Fruit fly (Drosophila melanogaster): Measurements from ENCODE around the gene lmgA.

Gene lmgA

dm6 chr2L:8511723-8512122 is 16.7 kb downstream of the lmgA start, which contains the start of gene CG13096 (continued):
- TF ChIP-seq lov (optimal IDR thresholded peaks at IDR 0.05) (no peak), lov (GFP tag; IDR thresholded peaks at IDR 0.05) (no peak), Hey (tag; optimal IDR thresholded peaks at IDR 0.05) (no peak), CG18476 (GFP tag; optimal IDR thresholded peaks at IDR 0.05) (no peak), Xrp1 (GFP tag; IDR thresholded peaks at IDR 0.05) (0 out of 2 replicates have a peak, but pooled peaks have one; percentile 14), CG16863 (GFP tag; optimal IDR thresholded peaks at IDR 0.05) (no peak), chn (GFP tag; optimal IDR thresholded peaks at IDR 0.05) (peak; percentile 32), insv (GFP tag; optimal IDR thresholded peaks at IDR 0.05) (peak in 1 of 2 experiments; percentile 37), eyg (GFP tag; optimal IDR thresholded peaks at IDR 0.05) (no peak), CG6813 (GFP tag; optimal IDR thresholded peaks at IDR 0.05) (no peak), CG8944 (GFP tag; optimal IDR thresholded peaks at IDR 0.05) (no peak), CG13775 (GFP tag; optimal IDR thresholded peaks at IDR 0.05) (no peak), tin (GFP tag; optimal IDR thresholded peaks at IDR 0.05) (peak; percentile 16), wek (GFP tag; optimal IDR thresholded peaks at IDR 0.05) (no peak), CG16813 (GFP tag; IDR thresholded peaks at IDR 0.05; ENCODE audit: partially characterized antibody) (peak; percentile 98), CG8089 (GFP tag; optimal IDR thresholded peaks at IDR 0.05) (no peak), zen (tag; optimal IDR thresholded peaks at IDR 0.05) (peak; percentile 65), CG9727 (GFP tag; optimal IDR thresholded peaks at IDR 0.05) (peak; percentile 30), en (GFP tag; optimal IDR thresholded peaks at IDR 0.05) (no peak), CG10543 (GFP tag; optimal IDR thresholded peaks at IDR 0.05) (no peak), CG10147 (GFP tag; optimal IDR thresholded peaks at IDR 0.05) (no peak), CG5180 (GFP tag; optimal IDR thresholded peaks at IDR 0.05) (no peak), Drgx (GFP tag; IDR thresholded peaks at IDR 0.05) (no peak), CG18011 (GFP tag; optimal IDR thresholded peaks at IDR 0.05) (no peak), CG15073 (GFP tag; optimal IDR thresholded peaks at IDR 0.05) (no peak), HLH4C (GFP tag; IDR thresholded peaks at IDR 0.05; ENCODE audit: partially characterized antibody) (peak; percentile 98), CG11723 (GFP tag; optimal IDR thresholded peaks at IDR 0.05) (no peak), CG5953 (GFP tag; IDR thresholded peaks at IDR 0.05) (no peak), Neu2 (GFP tag; optimal IDR thresholded peaks at IDR 0.05; ENCODE audit: borderline replicate concordance) (no peak), HHEX (GFP tag; optimal IDR thresholded peaks at IDR 0.05) (no peak), ham (GFP tag; IDR thresholded peaks at IDR 0.05) (no peak), CG4282 (GFP tag; optimal IDR thresholded peaks at IDR 0.05) (no peak), prd (optimal IDR thresholded peaks at IDR 0.05) (no peak), prd (GFP tag; IDR thresholded peaks at IDR 0.05) (no peak; the same call in 2 of the 3 replicates), Sry-β (GFP tag; optimal IDR thresholded peaks at IDR 0.05) (no peak), Med (GFP tag) (no peak), tx (GFP tag; optimal IDR thresholded peaks at IDR 0.05) (no peak), usp (GFP tag; optimal IDR thresholded peaks at IDR 0.05) (no peak), bcd (GFP tag; optimal IDR thresholded peaks at IDR 0.05) (no peak), CG42726 (GFP tag; IDR thresholded peaks at IDR 0.05; ENCODE audit: partially characterized antibody) (peak; percentile 98), pros (GFP tag; optimal IDR thresholded peaks at IDR 0.05) (no peak), HmgD (GFP tag; optimal IDR thresholded peaks at IDR 0.05) (peak; percentile 83), CG1602 (GFP tag; optimal IDR thresholded peaks at IDR 0.05) (no peak), Dip2 (GFP tag; IDR thresholded peaks at IDR 0.05) (no peak), emc (GFP tag; optimal IDR thresholded peaks at IDR 0.05) (no peak), dmrt99B (tag; optimal IDR thresholded peaks at IDR 0.05) (no peak), tna (GFP tag; IDR thresholded peaks at IDR 0.05; ENCODE audit: partially characterized antibody) (peak; percentile 97), NfI (GFP tag; optimal IDR thresholded peaks at IDR 0.05) (no peak), CG14710 (tag; optimal IDR thresholded peaks at IDR 0.05) (peak; percentile 76), CG4617 (GFP tag; optimal IDR thresholded peaks at IDR 0.05; ENCODE audit: borderline replicate concordance) (peak; percentile 46), jumu (GFP tag; optimal IDR thresholded peaks at IDR 0.05) (peak; percentile 14)
